Worm (Caenorhabditis elegans) whole organism, young adult: ENCODE results near the gene smgl-2.

Source experiments
- B0261.1 ChIP-seq: sonication (generic microtip); optimal IDR thresholded peaks from 2 replicates; lab custom pipeline; 2016; ENCODE audit warnings: mild to moderate bottlenecking, missing genetic modification characterization, moderate library complexity, missing compliant biosample characterization
- B0336.3 ChIP-seq: fragments of 200-800 bp; sonication (Bioruptor generic); IDR thresholded peaks from 2 replicates; pipeline ENCODE4 v1.3.6; 2022; ENCODE audit warnings: missing genetic modification characterization, missing compliant biosample characterization
- Y67H2A.10 ChIP-seq: fragments of 200-800 bp; sonication (Bioruptor generic); conservative IDR thresholded peaks from 2 replicates; pipeline ENCODE4 v1.3.6; 2022; ENCODE audit warnings: missing genetic modification reagents, missing genetic modification characterization, missing compliant biosample characterization

DNA sequence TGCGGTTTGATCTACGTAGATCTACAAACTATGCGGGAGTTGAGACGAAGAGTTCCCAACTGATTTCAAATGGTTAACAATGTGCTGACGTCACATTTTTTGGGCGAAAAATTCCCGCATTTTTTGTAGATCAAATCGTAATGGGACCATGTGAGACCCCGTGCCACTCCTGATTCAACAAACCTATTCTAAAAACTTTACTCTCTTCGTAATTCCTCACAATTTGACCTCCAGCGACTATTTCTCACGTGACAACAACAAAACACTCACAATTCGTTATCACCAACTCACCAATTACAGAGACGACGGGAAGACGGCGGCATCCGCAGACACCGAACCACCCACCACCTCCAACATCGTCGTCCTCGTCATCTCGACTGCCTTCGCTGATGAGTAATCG, 17.8 kb downstream of the smgl-2 start, which contains the start of gene siah-1:
- TF ChIP-seq Y67H2A.10 (GFP tag; lab: Robert Waterston, UW), result no peak
- TF ChIP-seq B0261.1, result no peak
- no peak for TF ChIP-seq B0336.3 (GFP tag; lab: Robert Waterston, UW)
